Fruit fly (Drosophila melanogaster) whole organism, embryonic: ENCODE results near the gene Rad17.
A peak's percentile ranks its signal among the peaks of the same experiment; 100 is the strongest.

ENCODE experiments used
- Ada2b ChIP-seq: fragments of 200-800 bp; sonication (Bioruptor generic); IDR thresholded peaks from 2 replicates; pipeline ENCODE4 v1.3.6; 2022; ENCODE audit warnings: missing biosample characterization, missing genetic modification characterization
- Antp ChIP-seq: fragments of 200-800 bp; sonication (Bioruptor generic); optimal IDR thresholded peaks from 3 replicates; lab custom pipeline; 2016; ENCODE audit warnings: missing biosample characterization, missing genetic modification characterization
- BtbVII ChIP-seq: fragments of 200-800 bp; sonication (Bioruptor generic); optimal IDR thresholded peaks from 3 replicates; lab custom pipeline; 2017; ENCODE audit warnings: missing biosample characterization, mild to moderate bottlenecking, missing genetic modification characterization
- Bteb2 ChIP-seq: fragments of 200-800 bp; sonication (Bioruptor generic); optimal IDR thresholded peaks from 2 replicates; lab custom pipeline; 2016; ENCODE audit warnings: missing biosample characterization, missing genetic modification characterization
- CG1024 ChIP-seq: fragments of 200-800 bp; sonication (Bioruptor generic); IDR thresholded peaks from 2 replicates; pipeline ENCODE4 v1.3.6; 2022; ENCODE audit warnings: missing biosample characterization, missing genetic modification characterization
- CG10267 ChIP-seq: fragments of 200-800 bp; sonication (Bioruptor generic); optimal IDR thresholded peaks from 2 replicates; lab custom pipeline; 2018; ENCODE audit warnings: missing biosample characterization, mild to moderate bottlenecking, missing genetic modification characterization, moderate library complexity
- CG10321 ChIP-seq: fragments of 200-800 bp; sonication (Bioruptor generic); IDR thresholded peaks from 2 replicates; pipeline ENCODE4 v1.3.6; 2022; ENCODE audit warnings: missing biosample characterization, missing genetic modification characterization
- CG12155 ChIP-seq: fragments of 200-800 bp; sonication (Bioruptor generic); optimal IDR thresholded peaks from 3 replicates; lab custom pipeline; 2016; ENCODE audit warnings: missing biosample characterization, missing genetic modification characterization
- CG12236 ChIP-seq: fragments of 200-800 bp; sonication (Bioruptor generic); optimal IDR thresholded peaks from 2 replicates; lab custom pipeline; 2016; ENCODE audit warnings: missing biosample characterization, missing genetic modification characterization
- CG14710 ChIP-seq: fragments of 200-800 bp; sonication (Bioruptor generic); optimal IDR thresholded peaks from 3 replicates; lab custom pipeline; 2019; ENCODE audit warnings: missing biosample characterization, mild to moderate bottlenecking, missing genetic modification characterization, moderate library complexity
- CG1602 ChIP-seq: fragments of 200-800 bp; sonication (Bioruptor generic); optimal IDR thresholded peaks from 3 replicates; lab custom pipeline; 2016; ENCODE audit warnings: missing biosample characterization, missing genetic modification characterization
- CG16813 ChIP-seq: fragments of 200-800 bp; sonication (Bioruptor generic); IDR thresholded peaks from 3 replicates; pipeline ENCODE4 v1.3.6; 2022; ENCODE audit warnings: missing biosample characterization, missing genetic modification characterization; ENCODE audit not compliant: partially characterized antibody
- CG16863 ChIP-seq: fragments of 200-800 bp; sonication (Bioruptor generic); optimal IDR thresholded peaks from 3 replicates; lab custom pipeline; 2016; ENCODE audit warnings: missing biosample characterization, missing genetic modification characterization
- CG17612 ChIP-seq: fragments of 200-800 bp; sonication (Bioruptor generic); IDR thresholded peaks from 2 replicates; pipeline ENCODE4 v1.3.6; 2022; ENCODE audit warnings: missing biosample characterization, missing genetic modification characterization
- CG18599 ChIP-seq: fragments of 200-800 bp; sonication (Bioruptor generic); optimal IDR thresholded peaks from 3 replicates; lab custom pipeline; 2017; ENCODE audit warnings: missing biosample characterization, missing genetic modification characterization, mild to moderate bottlenecking, moderate library complexity, missing genetic modification reagents
- CG2120 ChIP-seq: fragments of 200-800 bp; sonication (Bioruptor generic); optimal IDR thresholded peaks from 3 replicates; lab custom pipeline; 2016; ENCODE audit warnings: missing biosample characterization, missing genetic modification characterization
- CG2199 ChIP-seq: fragments of 200-800 bp; sonication (Bioruptor generic); IDR thresholded peaks from 3 replicates; pipeline ENCODE4 v1.3.6; 2022; ENCODE audit warnings: missing biosample characterization, missing genetic modification characterization
- CG6254 ChIP-seq: fragments of 200-800 bp; sonication (Bioruptor generic); optimal IDR thresholded peaks from 3 replicates; lab custom pipeline; 2017; ENCODE audit warnings: mild to moderate bottlenecking, missing biosample characterization, missing genetic modification reagents, missing genetic modification characterization
- CG8388 ChIP-seq: fragments of 200-800 bp; sonication (Bioruptor generic); optimal IDR thresholded peaks from 2 replicates; lab custom pipeline; 2019; ENCODE audit warnings: missing biosample characterization, mild to moderate bottlenecking, missing genetic modification characterization, moderate library complexity
- ERR ChIP-seq: fragments of 200-800 bp; sonication (Bioruptor generic); optimal IDR thresholded peaks from 2 replicates; lab custom pipeline; 2016; ENCODE audit warnings: missing biosample characterization, missing genetic modification characterization
- Ets65A ChIP-seq: fragments of 200-800 bp; sonication (Bioruptor generic); peaks from one replicate; lab custom pipeline; 2016; ENCODE audit warnings: missing biosample characterization, missing genetic modification characterization
- Fer3 ChIP-seq: fragments of 200-800 bp; sonication (Bioruptor generic); optimal IDR thresholded peaks from 2 replicates; lab custom pipeline; 2018; ENCODE audit warnings: missing biosample characterization, mild to moderate bottlenecking, missing genetic modification characterization, moderate library complexity
- Hand ChIP-seq: fragments of 200-800 bp; sonication (Bioruptor generic); optimal IDR thresholded peaks from 2 replicates; lab custom pipeline; 2017; ENCODE audit warnings: mild to moderate bottlenecking, missing biosample characterization, missing genetic modification reagents, missing genetic modification characterization
- Hr78 ChIP-seq, 2 experiments: fragments of 200-800 bp in 1 of 2; fragments of >200 bp in 1 of 2; sonication (Bioruptor generic) in 1 of 2; optimal IDR thresholded peaks; 2 replicates each; lab custom pipeline; 2017 to 2019; ENCODE audit warnings: missing biosample characterization in 2 of 2, missing genetic modification characterization in 2 of 2, mild to moderate bottlenecking in 1 of 2, moderate library complexity in 1 of 2
- NFAT ChIP-seq: fragments of 200-800 bp; sonication (Bioruptor generic); IDR thresholded peaks from 2 replicates; pipeline ENCODE4 v1.3.6; 2022; ENCODE audit warnings: missing biosample characterization, missing genetic modification characterization
- Rx ChIP-seq: fragments of 200-800 bp; sonication (Bioruptor generic); IDR thresholded peaks from 2 replicates; pipeline ENCODE4 v1.3.6; 2022; ENCODE audit warnings: missing biosample characterization, missing genetic modification characterization
- Scr ChIP-seq: fragments of 200-800 bp; sonication (Bioruptor generic); IDR thresholded peaks from 2 replicates; pipeline ENCODE4 v1.3.6; 2022; ENCODE audit warnings: missing biosample characterization, missing genetic modification characterization; ENCODE audit not compliant: partially characterized antibody
- Sox102F ChIP-seq: fragments of 200-800 bp; sonication (Bioruptor generic); optimal IDR thresholded peaks from 2 replicates; lab custom pipeline; 2018; ENCODE audit warnings: missing biosample characterization, mild to moderate bottlenecking, missing genetic modification characterization, moderate library complexity
- TFAM ChIP-seq: fragments of 200-800 bp; sonication (Bioruptor generic); optimal IDR thresholded peaks from 2 replicates; lab custom pipeline; 2017; ENCODE audit warnings: missing biosample characterization, missing genetic modification characterization, inconsistent platforms
- amos ChIP-seq: fragments of 200-800 bp; sonication (Bioruptor generic); IDR thresholded peaks from 2 replicates; pipeline ENCODE4 v1.3.6; 2022; ENCODE audit warnings: missing biosample characterization, missing genetic modification characterization; ENCODE audit not compliant: partially characterized antibody
- bab2 ChIP-seq: fragments of 200-800 bp; sonication (Bioruptor generic); optimal IDR thresholded peaks from 2 replicates; lab custom pipeline; 2016; ENCODE audit warnings: missing biosample characterization, missing genetic modification characterization
- cg ChIP-seq: fragments of 200-800 bp; sonication (Bioruptor generic); optimal IDR thresholded peaks from 3 replicates; lab custom pipeline; 2019; ENCODE audit warnings: missing biosample characterization, mild to moderate bottlenecking, missing genetic modification characterization, moderate library complexity
- disco-r ChIP-seq: fragments of 200-800 bp; sonication (Bioruptor generic); optimal IDR thresholded peaks from 2 replicates; lab custom pipeline; 2016; ENCODE audit warnings: missing biosample characterization, missing genetic modification characterization
- dpn ChIP-seq, 2 experiments: fragments of 200-800 bp; sonication (Bioruptor generic); optimal IDR thresholded peaks; 3 replicates each; lab custom pipeline; 2016; ENCODE audit warnings: missing biosample characterization in 2 of 2, missing genetic modification characterization in 2 of 2
- fd96Cb ChIP-seq: fragments of 200-800 bp; sonication (Bioruptor generic); optimal IDR thresholded peaks from 2 replicates; lab custom pipeline; 2018; ENCODE audit warnings: missing biosample characterization, mild to moderate bottlenecking, missing genetic modification characterization, moderate library complexity
- fru ChIP-seq: fragments of >200 bp; optimal IDR thresholded peaks from 2 replicates; lab custom pipeline; 2017
- gro ChIP-seq: fragments of 200-800 bp; sonication (Bioruptor generic); optimal IDR thresholded peaks from 2 replicates; lab custom pipeline; 2016; ENCODE audit warnings: missing biosample characterization, missing genetic modification characterization
- ham ChIP-seq: fragments of 200-800 bp; sonication (Bioruptor generic); IDR thresholded peaks from 2 replicates; pipeline ENCODE4 v1.3.6; 2022; ENCODE audit warnings: missing biosample characterization, missing genetic modification characterization
- her ChIP-seq: fragments of 200-800 bp; sonication (Bioruptor generic); optimal IDR thresholded peaks from 2 replicates; lab custom pipeline; 2016; ENCODE audit warnings: missing biosample characterization, missing genetic modification characterization
- jigr1 ChIP-seq: fragments of 200-800 bp; sonication (Bioruptor generic); IDR thresholded peaks from 3 replicates; pipeline ENCODE4 v1.3.6; 2022; ENCODE audit warnings: missing biosample characterization, missing genetic modification characterization
- klu ChIP-seq: fragments of 200-800 bp; sonication (Bioruptor generic); IDR thresholded peaks from 2 replicates; pipeline ENCODE4 v1.3.6; 2022; ENCODE audit warnings: missing biosample characterization, missing genetic modification characterization
- lilli ChIP-seq: fragments of 200-800 bp; sonication (Bioruptor generic); optimal IDR thresholded peaks from 3 replicates; lab custom pipeline; 2016; ENCODE audit warnings: missing biosample characterization, missing genetic modification characterization
- org-1 ChIP-seq: fragments of 200-800 bp; sonication (Bioruptor generic); optimal IDR thresholded peaks from 2 replicates; lab custom pipeline; 2017; ENCODE audit warnings: missing biosample characterization, missing genetic modification characterization
- ro ChIP-seq: fragments of 200-800 bp; sonication (Bioruptor generic); IDR thresholded peaks from 2 replicates; pipeline ENCODE4 v1.3.6; 2022; ENCODE audit warnings: missing biosample characterization, missing genetic modification characterization
- seq ChIP-seq: fragments of 200-800 bp; sonication (Bioruptor generic); IDR thresholded peaks from 2 replicates; pipeline ENCODE4 v1.3.6; 2022; ENCODE audit warnings: missing biosample characterization, missing genetic modification characterization
- sisA ChIP-seq: fragments of 200-800 bp; sonication (Bioruptor generic); IDR thresholded peaks from 2 replicates; pipeline ENCODE4 v1.3.6; 2022; ENCODE audit warnings: missing biosample characterization, missing genetic modification characterization
- ssp ChIP-seq: fragments of 200-800 bp; sonication (Bioruptor generic); IDR thresholded peaks from 2 replicates; pipeline ENCODE4 v1.3.6; 2022; ENCODE audit warnings: missing biosample characterization, missing genetic modification characterization
- tio ChIP-seq: fragments of 200-800 bp; sonication (Bioruptor generic); optimal IDR thresholded peaks from 2 replicates; lab custom pipeline; 2017; ENCODE audit warnings: missing biosample characterization, missing genetic modification characterization, inconsistent platforms
- trem ChIP-seq: fragments of 200-800 bp; optimal IDR thresholded peaks from 3 replicates; lab custom pipeline; 2019; ENCODE audit warnings: missing biosample characterization, mild to moderate bottlenecking, missing genetic modification characterization, moderate library complexity
- unc-4 ChIP-seq: fragments of 200-800 bp; sonication (Bioruptor generic); IDR thresholded peaks from 2 replicates; pipeline ENCODE4 v1.3.6; 2022; ENCODE audit warnings: missing biosample characterization, missing genetic modification characterization; ENCODE audit not compliant: partially characterized antibody
- unpg ChIP-seq: fragments of 200-800 bp; sonication (Bioruptor generic); optimal IDR thresholded peaks from 3 replicates; lab custom pipeline; 2018; ENCODE audit warnings: missing biosample characterization, mild to moderate bottlenecking, missing genetic modification characterization, moderate library complexity
- wdn ChIP-seq: fragments of 200-800 bp; sonication (Bioruptor generic); IDR thresholded peaks from 2 replicates; pipeline ENCODE4 v1.3.6; 2022; ENCODE audit warnings: missing biosample characterization, missing genetic modification characterization
- z ChIP-seq: fragments of 200-800 bp; sonication (Bioruptor generic); IDR thresholded peaks from 3 replicates; pipeline ENCODE4 v1.3.6; 2022; ENCODE audit warnings: missing biosample characterization, missing genetic modification characterization

The Rad17 gene

DNA sequence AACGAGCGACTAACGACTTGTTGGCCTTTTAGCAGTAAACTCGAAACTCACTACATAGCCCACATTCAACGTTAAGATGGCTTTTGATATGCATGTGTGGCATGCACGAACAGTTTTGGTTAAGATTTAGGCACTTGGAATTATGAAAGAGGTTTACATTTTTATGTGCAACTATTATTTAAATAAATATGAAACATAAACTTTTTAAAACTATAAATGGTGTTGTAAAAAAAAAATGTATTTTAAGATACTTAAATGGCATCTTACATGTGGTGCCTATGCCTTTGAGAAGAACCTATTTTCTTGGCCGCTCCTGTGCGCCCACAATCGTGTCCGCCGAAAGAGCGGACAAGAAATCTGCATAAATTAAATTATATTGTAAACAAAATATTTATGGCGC lies 43.4 kb upstream of the Rad17 start (continued):
- TF ChIP-seq CG12236 (no peak), Scr (no peak), BtbVII (no peak), gro (GFP tag; lab: Kevin White, UChicago) (no peak), CG8388 (GFP tag; lab: Kevin White, UChicago) (no peak), fd96Cb (no peak), amos (GFP tag; lab: Robert Waterston, UW) (no peak), fru (lab: Kevin White, UChicago) (no peak), ERR (no peak), Rx (GFP tag; lab: Robert Waterston, UW) (no peak), Ets65A (GFP tag; lab: Kevin White, UChicago) (no peak), wdn (GFP tag; lab: Robert Waterston, UW) (peak; percentile 40; the same call in 1 of the 2 replicates), Sox102F (peak; percentile 55), CG12155 (GFP tag; lab: Kevin White, UChicago) (no peak), dpn (GFP tag; optimal IDR thresholded peaks at IDR 0.05; lab: Kevin White, UChicago) (no peak), sisA (GFP tag; lab: Robert Waterston, UW) (peak; percentile 20; the same call in 1 of the 2 replicates), Bteb2 (GFP tag; lab: Kevin White, UChicago) (no peak), CG1024 (GFP tag; lab: Robert Waterston, UW) (no peak), unpg (GFP tag; lab: Kevin White, UChicago) (peak; percentile 39), Hr78 (GFP tag; optimal IDR thresholded peaks at IDR 0.05; lab: Kevin White, UChicago) (no peak), unc-4 (GFP tag; lab: Robert Waterston, UW) (no peak), TFAM (GFP tag; lab: Kevin White, UChicago) (no peak), klu (GFP tag; lab: Robert Waterston, UW) (no peak), Fer3 (tag; lab: Kevin White, UChicago) (no peak), bab2 (GFP tag; lab: Kevin White, UChicago) (no peak), lilli (GFP tag; lab: Kevin White, UChicago) (no peak), org-1 (GFP tag; lab: Kevin White, UChicago) (no peak), ssp (no peak), z (no peak), ham (GFP tag; lab: Robert Waterston, UW) (no peak), CG2120 (no peak), CG18599 (GFP tag; lab: Kevin White, UChicago) (no peak), Ada2b (peak; percentile 55), jigr1 (GFP tag; lab: Robert Waterston, UW) (no peak), CG14710 (tag; lab: Kevin White, UChicago) (no peak), CG17612 (GFP tag; lab: Robert Waterston, UW) (no peak), CG16813 (GFP tag; lab: Robert Waterston, UW) (no peak), Hand (no peak), CG6254 (GFP tag; lab: Kevin White, UChicago) (no peak), CG16863 (GFP tag; lab: Kevin White, UChicago) (no peak), seq (GFP tag; lab: Robert Waterston, UW) (peak; percentile 12; the same call in 1 of the 2 replicates), CG10321 (GFP tag; lab: Robert Waterston, UW) (peak; percentile 36; the same call in 1 of the 2 replicates), disco-r (no peak), tio (no peak), Antp (GFP tag; lab: Kevin White, UChicago) (no peak), NFAT (GFP tag; lab: Robert Waterston, UW) (no peak), CG1602 (GFP tag; lab: Kevin White, UChicago) (no peak), CG2199 (no peak), trem (tag; lab: Kevin White, UChicago) (no peak), cg (GFP tag; lab: Kevin White, UChicago) (no peak), ro (GFP tag; lab: Robert Waterston, UW) (no peak), her (GFP tag; lab: Kevin White, UChicago) (no peak), CG10267 (no peak)
